Worm (Caenorhabditis elegans) whole organism, L3 larva: ENCODE data around the gene T02H6.8.

Source experiments
- R02D3.7 ChIP-seq: fragments of 150-350 bp; optimal IDR thresholded peaks from 2 replicates; lab custom pipeline; 2014; ENCODE audit warnings: missing biosample characterization, missing genetic modification characterization
- ZK546.5 ChIP-seq: sonication (generic microtip); optimal IDR thresholded peaks from 2 replicates; lab custom pipeline; 2017; ENCODE audit warnings: missing biosample characterization, missing genetic modification characterization
- aly-2 ChIP-seq: fragments of 150-350 bp; optimal IDR thresholded peaks from 2 replicates; lab custom pipeline; 2014; ENCODE audit warnings: missing biosample characterization, missing genetic modification characterization
- ama-1 ChIP-seq: fragments of 150-350 bp; optimal IDR thresholded peaks from 2 replicates; lab custom pipeline; 2018
- ceh-16 ChIP-seq: sonication (generic microtip); optimal IDR thresholded peaks from 2 replicates; lab custom pipeline; 2017; ENCODE audit warnings: missing biosample characterization, missing genetic modification characterization
- ceh-82 ChIP-seq: fragments of 150-350 bp; optimal IDR thresholded peaks from 2 replicates; lab custom pipeline; 2014; ENCODE audit warnings: missing biosample characterization, missing genetic modification characterization
- ceh-9 ChIP-seq: sonication (generic microtip); optimal IDR thresholded peaks from 2 replicates; lab custom pipeline; 2018; ENCODE audit warnings: missing biosample characterization, missing genetic modification characterization
- egl-27 ChIP-seq: sonication (generic microtip); optimal IDR thresholded peaks from 4 replicates; lab custom pipeline; 2017; ENCODE audit warnings: missing biosample characterization, missing genetic modification reagents, missing genetic modification characterization
- elt-1 ChIP-seq: fragments of 150-350 bp; optimal IDR thresholded peaks from 2 replicates; lab custom pipeline; 2014; ENCODE audit warnings: missing biosample characterization, missing genetic modification characterization
- elt-2 ChIP-seq: sonication (generic microtip); optimal IDR thresholded peaks from 2 replicates; lab custom pipeline; 2016; ENCODE audit warnings: missing genetic modification reagents, mild to moderate bottlenecking, missing genetic modification characterization, missing compliant biosample characterization
- elt-3 ChIP-seq, 3 experiments: fragments of 150-350 bp in 1 of 3; sonication (generic microtip) in 2 of 3; optimal IDR thresholded peaks; 2 replicates in 2 of 3; 4 replicates in 1 of 3; lab custom pipeline; 2014 to 2017; ENCODE audit warnings: missing biosample characterization in 3 of 3, missing genetic modification characterization in 3 of 3
- eor-1 ChIP-seq, 2 experiments: fragments of 150-350 bp; optimal IDR thresholded peaks; 2 replicates each; lab custom pipeline; 2014 to 2018; ENCODE audit warnings: missing biosample characterization in 2 of 2, missing genetic modification characterization in 2 of 2
- fkh-2 ChIP-seq: fragments of 150-350 bp; optimal IDR thresholded peaks from 2 replicates; lab custom pipeline; 2014; ENCODE audit warnings: missing biosample characterization, missing genetic modification reagents, missing genetic modification characterization
- fos-1 ChIP-seq: fragments of 150-350 bp; optimal IDR thresholded peaks from 2 replicates; lab custom pipeline; 2014; ENCODE audit warnings: missing biosample characterization, missing genetic modification characterization
- hmg-11 ChIP-seq: sonication (generic microtip); optimal IDR thresholded peaks from 2 replicates; lab custom pipeline; 2016; ENCODE audit warnings: missing genetic modification characterization, missing compliant biosample characterization
- jun-1 ChIP-seq: fragments of 150-350 bp; optimal IDR thresholded peaks from 2 replicates; lab custom pipeline; 2014; ENCODE audit warnings: missing biosample characterization, missing genetic modification reagents, missing genetic modification characterization
- lin-15B ChIP-seq: fragments of 150-350 bp; optimal IDR thresholded peaks from 2 replicates; lab custom pipeline; 2014; ENCODE audit warnings: missing biosample characterization, missing genetic modification characterization
- lin-39 ChIP-seq: fragments of 150-350 bp; optimal IDR thresholded peaks from 2 replicates; lab custom pipeline; 2018; ENCODE audit warnings: missing biosample characterization, missing genetic modification reagents, missing genetic modification characterization
- lsy-12 ChIP-seq: sonication (generic microtip); optimal IDR thresholded peaks from 2 replicates; lab custom pipeline; 2016; ENCODE audit warnings: mild to moderate bottlenecking, missing genetic modification characterization, missing compliant biosample characterization
- mdl-1 ChIP-seq: fragments of 150-350 bp; optimal IDR thresholded peaks from 2 replicates; lab custom pipeline; 2014; ENCODE audit warnings: missing biosample characterization, missing genetic modification characterization
- nhr-11 ChIP-seq: fragments of 150-350 bp; optimal IDR thresholded peaks from 2 replicates; lab custom pipeline; 2014; ENCODE audit warnings: missing biosample characterization, missing genetic modification characterization
- nhr-23 ChIP-seq: fragments of 150-350 bp; optimal IDR thresholded peaks from 2 replicates; lab custom pipeline; 2014; ENCODE audit warnings: missing biosample characterization, missing genetic modification reagents, missing genetic modification characterization
- nhr-237 ChIP-seq: fragments of 150-350 bp; optimal IDR thresholded peaks from 2 replicates; lab custom pipeline; 2014; ENCODE audit warnings: missing biosample characterization, missing genetic modification characterization
- nhr-28 ChIP-seq: fragments of 150-350 bp; optimal IDR thresholded peaks from 2 replicates; lab custom pipeline; 2014; ENCODE audit warnings: missing biosample characterization, missing genetic modification characterization
- nhr-43 ChIP-seq: sonication (generic microtip); optimal IDR thresholded peaks from 2 replicates; lab custom pipeline; 2016; ENCODE audit warnings: mild to moderate bottlenecking, missing genetic modification characterization, missing compliant biosample characterization; ENCODE audit not compliant: poor library complexity, severe bottlenecking
- nhr-67 ChIP-seq: fragments of 150-350 bp; optimal IDR thresholded peaks from 2 replicates; lab custom pipeline; 2014; ENCODE audit warnings: missing biosample characterization, missing genetic modification characterization
- nhr-76 ChIP-seq: fragments of 150-350 bp; sonication (generic microtip); optimal IDR thresholded peaks from 5 replicates; lab custom pipeline; 2014; ENCODE audit warnings: missing biosample characterization, missing genetic modification characterization
- nhr-77 ChIP-seq: fragments of 150-350 bp; optimal IDR thresholded peaks from 2 replicates; lab custom pipeline; 2014; ENCODE audit warnings: missing biosample characterization, missing genetic modification characterization
- pha-4 ChIP-seq: fragments of 150-350 bp; optimal IDR thresholded peaks from 2 replicates; lab custom pipeline; 2014; ENCODE audit warnings: missing biosample characterization, missing genetic modification reagents, missing genetic modification characterization
- sea-2 ChIP-seq: fragments of 150-350 bp; sonication (generic microtip); optimal IDR thresholded peaks from 4 replicates; lab custom pipeline; 2014; ENCODE audit warnings: missing biosample characterization, missing genetic modification reagents, missing genetic modification characterization
- skn-1 ChIP-seq: fragments of 150-350 bp; optimal IDR thresholded peaks from 2 replicates; lab custom pipeline; 2014; ENCODE audit warnings: missing biosample characterization, missing genetic modification characterization
- snpc-4 ChIP-seq: fragments of 150-350 bp; optimal IDR thresholded peaks from 2 replicates; lab custom pipeline; 2014; ENCODE audit warnings: missing biosample characterization, missing genetic modification characterization
- tbx-2 ChIP-seq: sonication (generic microtip); optimal IDR thresholded peaks from 2 replicates; lab custom pipeline; 2016; ENCODE audit warnings: mild to moderate bottlenecking, missing genetic modification characterization, missing compliant biosample characterization
- unc-39 ChIP-seq: sonication (generic microtip); optimal IDR thresholded peaks from 4 replicates; lab custom pipeline; 2017; ENCODE audit warnings: missing biosample characterization, missing genetic modification characterization
- ztf-11 ChIP-seq: fragments of 150-350 bp; optimal IDR thresholded peaks from 2 replicates; lab custom pipeline; 2014; ENCODE audit warnings: missing biosample characterization, missing genetic modification characterization

T02H6.8 gene

DNA sequence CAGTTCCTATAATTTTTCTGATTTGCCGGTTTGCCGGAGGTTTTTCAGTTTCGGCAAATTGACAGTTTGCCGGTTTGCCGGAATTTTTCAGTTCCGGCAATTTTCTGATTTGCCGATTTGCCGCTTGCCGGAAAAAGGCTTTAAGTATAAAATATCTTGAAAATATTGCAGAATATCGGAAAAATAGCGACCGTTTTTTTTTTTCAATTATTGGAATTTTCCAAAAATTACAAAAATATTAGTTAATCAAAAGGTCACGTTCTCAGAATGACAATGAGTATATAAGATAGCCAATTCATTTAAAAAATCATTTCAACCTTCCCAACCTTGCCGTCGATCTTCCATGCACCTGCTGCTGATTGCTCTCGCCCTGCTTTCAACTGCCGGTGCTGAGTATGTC lies 1.7 kb downstream of the T02H6.8 start, which contains the start of gene T02H6.7:
T02H6.7 (plus strand) TSS at position 301 of the 400 bp plus-strand sequence.
- TF ChIP-seq skn-1 (tag; lab: Kevin White, UChicago) = no peak
- TF ChIP-seq nhr-76 (tag; lab: Kevin White, UChicago) = no peak
- TF ChIP-seq ceh-9 (tag; lab: Kevin White, UChicago) = no peak
- no peak for TF ChIP-seq nhr-237 (tag; lab: Kevin White, UChicago)
- no peak for TF ChIP-seq nhr-67 (tag; lab: Kevin White, UChicago)
- TF ChIP-seq aly-2 = no peak
- no peak for TF ChIP-seq nhr-77 (tag; lab: Kevin White, UChicago)
- TF ChIP-seq sea-2 (GFP tag; lab: Kevin White, UChicago) = no peak
- no peak for TF ChIP-seq lsy-12
- no peak for TF ChIP-seq eor-1 (tag; optimal IDR thresholded peaks at IDR 0.05; lab: Kevin White, UChicago)
- no peak for TF ChIP-seq nhr-11 (tag; lab: Kevin White, UChicago)
- TF ChIP-seq elt-2 = no peak

DNA sequence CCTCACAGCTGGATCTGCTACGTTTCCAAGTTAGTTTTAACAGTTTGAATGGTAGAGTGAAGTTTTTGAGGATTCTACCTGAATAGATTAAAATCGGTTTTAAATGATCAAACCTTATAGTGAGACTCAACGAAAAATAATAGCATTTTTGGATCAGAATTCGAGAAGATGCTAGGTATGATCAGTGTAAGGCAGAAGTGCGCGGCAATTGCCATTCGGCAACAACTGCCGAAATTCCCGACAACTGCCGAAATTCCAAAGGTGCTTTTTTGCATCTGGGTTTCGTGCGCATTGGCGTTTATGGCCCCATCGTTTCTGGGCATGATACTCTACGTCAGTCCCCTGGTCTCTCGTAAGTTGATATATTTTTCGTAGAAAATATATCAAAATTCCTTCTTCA lies 2.8 kb downstream of the T02H6.8 start, which contains the start of gene T02H6.6:
T02H6.6 (plus strand) TSS at position 301 of the 400 bp plus-strand sequence.
- TF ChIP-seq nhr-11 (tag; lab: Kevin White, UChicago) = no peak
- no peak for TF ChIP-seq hmg-11 (tag; lab: Kevin White, UChicago)
- no peak for TF ChIP-seq ZK546.5 (tag; lab: Kevin White, UChicago)
- TF ChIP-seq fos-1 (tag; lab: Kevin White, UChicago) = no peak
- TF ChIP-seq mdl-1 = no peak
- TF ChIP-seq lin-39 (tag; lab: Kevin White, UChicago) = no peak
- TF ChIP-seq jun-1 = no peak
- TF ChIP-seq ama-1 (lab: Kevin White, UChicago) = no peak
- no peak for TF ChIP-seq nhr-43
- TF ChIP-seq fkh-2 (tag; lab: Kevin White, UChicago) = no peak
- TF ChIP-seq pha-4 (tag; lab: Kevin White, UChicago) = no peak
- TF ChIP-seq nhr-76 (tag; lab: Kevin White, UChicago) = no peak
- no peak for TF ChIP-seq ceh-16 (tag; lab: Kevin White, UChicago)

DNA sequence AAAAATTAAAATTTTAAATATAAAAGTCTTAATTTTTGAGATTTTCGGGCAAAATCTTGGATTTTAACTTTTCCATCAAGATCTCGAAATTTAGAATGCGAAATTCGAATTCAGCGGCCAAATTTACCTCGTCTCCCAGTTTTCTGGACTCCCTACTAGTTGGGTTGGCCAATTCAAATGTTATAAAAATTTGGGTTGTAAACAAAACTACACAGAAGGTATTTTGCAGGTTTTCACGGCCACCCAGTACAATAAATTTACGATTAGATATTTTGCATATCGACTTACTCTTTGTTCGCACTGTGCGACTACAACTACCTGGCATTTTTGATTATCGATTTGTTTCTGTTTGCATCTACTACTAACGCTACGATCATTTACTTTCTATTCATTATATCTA lies 4.2 kb downstream of the T02H6.8 start, which contains the start of gene T02H6.5:
T02H6.5 (plus strand) TSS at position 301 of the 400 bp plus-strand sequence.
- TF ChIP-seq ztf-11 (no peak), nhr-237 (tag; lab: Kevin White, UChicago) (no peak), lin-39 (tag; lab: Kevin White, UChicago) (no peak), nhr-28 (tag; lab: Kevin White, UChicago) (no peak), nhr-11 (tag; lab: Kevin White, UChicago) (no peak), nhr-67 (tag; lab: Kevin White, UChicago) (no peak), elt-3 (tag; optimal IDR thresholded peaks at IDR 0.05; lab: Kevin White, UChicago) (no peak), pha-4 (tag; lab: Kevin White, UChicago) (no peak), elt-1 (no peak), fos-1 (tag; lab: Kevin White, UChicago) (no peak), R02D3.7 (tag; lab: Kevin White, UChicago) (no peak), ceh-82 (tag; lab: Kevin White, UChicago) (no peak), ZK546.5 (tag; lab: Kevin White, UChicago) (no peak), unc-39 (tag; lab: Kevin White, UChicago) (no peak), egl-27 (tag; lab: Kevin White, UChicago) (no peak), tbx-2 (tag; lab: Kevin White, UChicago) (no peak)

DNA sequence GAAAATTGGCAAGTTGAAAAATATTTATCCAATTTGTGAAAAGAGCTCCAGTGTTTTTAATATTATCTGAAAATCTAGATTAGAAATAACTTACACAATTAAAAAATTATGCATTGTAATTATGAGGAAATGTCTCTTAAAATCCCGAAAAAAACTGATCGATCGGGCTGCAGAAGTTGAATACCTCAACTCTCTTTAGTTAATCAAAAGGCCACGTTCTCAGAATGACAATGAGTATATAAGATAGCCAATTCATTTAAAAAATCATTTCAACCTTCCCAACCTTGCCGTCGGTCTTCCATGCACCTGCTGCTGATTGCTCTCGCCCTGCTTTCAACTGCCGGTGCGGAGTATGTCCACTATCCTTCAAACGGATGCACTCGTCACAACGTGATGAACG lies 9.1 kb downstream of the T02H6.8 start, which contains the start of gene T02H6.4:
T02H6.4 (plus strand) TSS at position 301 of the 400 bp plus-strand sequence.
- TF ChIP-seq nhr-28 (tag; lab: Kevin White, UChicago) (no peak), eor-1 (tag; optimal IDR thresholded peaks at IDR 0.05; lab: Kevin White, UChicago) (no peak), mdl-1 (no peak), pha-4 (tag; lab: Kevin White, UChicago) (no peak), nhr-11 (tag; lab: Kevin White, UChicago) (no peak), ceh-16 (tag; lab: Kevin White, UChicago) (no peak), ceh-9 (tag; lab: Kevin White, UChicago) (no peak), fos-1 (tag; lab: Kevin White, UChicago) (no peak), jun-1 (no peak), lin-39 (tag; lab: Kevin White, UChicago) (no peak), snpc-4 (tag; lab: Kevin White, UChicago) (no peak), nhr-77 (tag; lab: Kevin White, UChicago) (no peak)

DNA sequence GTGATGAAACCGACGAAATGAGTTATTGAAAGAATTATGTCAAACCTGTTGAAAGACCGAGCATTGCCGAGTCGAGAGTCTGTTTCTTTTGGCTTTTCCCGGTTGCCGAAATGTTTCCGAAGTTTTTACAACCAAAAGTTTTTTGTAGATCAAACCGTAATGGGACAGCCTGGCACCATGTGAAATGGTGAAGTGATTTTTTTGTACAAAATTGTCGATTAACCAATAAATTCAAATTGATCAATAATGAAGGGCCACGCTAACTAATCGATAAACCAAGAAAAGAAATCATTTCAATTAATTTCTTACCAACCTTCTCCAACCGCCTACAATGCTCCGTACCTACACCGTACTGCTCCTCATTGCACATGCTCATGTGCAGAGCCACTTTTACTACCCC lies 10.9 kb downstream of the T02H6.8 start, which contains the start of gene T02H6.3:
T02H6.3 (plus strand) TSS at position 301 of the 400 bp plus-strand sequence.
- TF ChIP-seq nhr-23 (tag; lab: Kevin White, UChicago) = no peak
- TF ChIP-seq lin-15B (tag; lab: Kevin White, UChicago) = no peak
- TF ChIP-seq elt-2 = no peak
- TF ChIP-seq lin-39 (tag; lab: Kevin White, UChicago) = no peak
- no peak for TF ChIP-seq ama-1 (lab: Kevin White, UChicago)
- no peak for TF ChIP-seq snpc-4 (tag; lab: Kevin White, UChicago)
- no peak for TF ChIP-seq nhr-77 (tag; lab: Kevin White, UChicago)
- TF ChIP-seq R02D3.7 (tag; lab: Kevin White, UChicago) = no peak
- TF ChIP-seq tbx-2 (tag; lab: Kevin White, UChicago) = no peak
